Worm (Caenorhabditis elegans) whole organism, L1 larva: ENCODE results near the gene K09F5.4.

Experiments used
- C16A3.4 ChIP-seq: fragments of 150-350 bp; optimal IDR thresholded peaks from 2 replicates; lab custom pipeline; 2014; ENCODE audit warnings: missing biosample characterization, missing genetic modification characterization
- C34B4.2 ChIP-seq: sonication (generic microtip); optimal IDR thresholded peaks from 2 replicates; lab custom pipeline; 2017; ENCODE audit warnings: mild to moderate bottlenecking, missing genetic modification characterization, missing compliant biosample characterization
- aha-1 ChIP-seq: fragments of 150-350 bp; optimal IDR thresholded peaks from 2 replicates; lab custom pipeline; 2014; ENCODE audit warnings: missing biosample characterization, missing genetic modification characterization
- aly-2 ChIP-seq: fragments of 150-350 bp; optimal IDR thresholded peaks from 2 replicates; lab custom pipeline; 2014; ENCODE audit warnings: missing biosample characterization, missing genetic modification characterization
- blmp-1 ChIP-seq: fragments of 150-350 bp; optimal IDR thresholded peaks from 2 replicates; lab custom pipeline; 2014; ENCODE audit warnings: missing biosample characterization, missing genetic modification characterization
- ceh-63 ChIP-seq: fragments of 200-800 bp; sonication (Bioruptor generic); optimal IDR thresholded peaks from 2 replicates; lab custom pipeline; 2018; ENCODE audit warnings: mild to moderate bottlenecking, missing genetic modification characterization, missing compliant biosample characterization
- dpl-1 ChIP-seq, 3 experiments: fragments of 150-350 bp in 2 of 3; sonication (generic microtip) in 1 of 3; optimal IDR thresholded peaks; 2 replicates each; lab custom pipeline; 2014 to 2017; ENCODE audit warnings: missing biosample characterization in 3 of 3, missing genetic modification characterization in 3 of 3, missing genetic modification reagents in 3 of 3
- dsc-1 ChIP-seq: sonication (generic microtip); optimal IDR thresholded peaks from 2 replicates; lab custom pipeline; 2016; ENCODE audit warnings: mild to moderate bottlenecking, missing genetic modification characterization, missing compliant biosample characterization
- efl-1 ChIP-seq, 4 experiments: fragments of 150-350 bp; optimal IDR thresholded peaks in 3 of 4; peaks in 1 of 4; 1 replicate in 1 of 4; 2 replicates in 3 of 4; lab custom pipeline; 2014; ENCODE audit warnings: missing biosample characterization in 2 of 4, missing genetic modification characterization in 2 of 4, missing genetic modification reagents in 2 of 4
- egl-13 ChIP-seq: sonication (generic microtip); optimal IDR thresholded peaks from 2 replicates; lab custom pipeline; 2016; ENCODE audit warnings: missing genotype, missing genetic modification reagents, missing genetic modification characterization, missing compliant biosample characterization
- elt-2 ChIP-seq: sonication (generic microtip); optimal IDR thresholded peaks from 2 replicates; lab custom pipeline; 2016; ENCODE audit warnings: missing genetic modification characterization, mild to moderate bottlenecking, inconsistent platforms, missing compliant biosample characterization, missing genetic modification reagents
- elt-3 ChIP-seq, 6 experiments: fragments of 150-350 bp in 1 of 6; sonication (generic microtip); optimal IDR thresholded peaks; 2 replicates each; lab custom pipeline; 2017 to 2018; ENCODE audit warnings: missing biosample characterization in 6 of 6, missing genetic modification characterization in 6 of 6, inconsistent platforms in 1 of 6
- fkh-10 ChIP-seq: sonication (generic microtip); optimal IDR thresholded peaks from 2 replicates; lab custom pipeline; 2017; ENCODE audit warnings: missing biosample characterization, missing genetic modification reagents, missing genetic modification characterization
- fkh-8 ChIP-seq: sonication (generic microtip); optimal IDR thresholded peaks from 2 replicates; lab custom pipeline; 2016; ENCODE audit warnings: mild to moderate bottlenecking, missing genetic modification characterization, missing compliant biosample characterization
- hlh-4 ChIP-seq: sonication (generic microtip); optimal IDR thresholded peaks from 2 replicates; lab custom pipeline; 2016; ENCODE audit warnings: mild to moderate bottlenecking, missing genetic modification characterization, missing compliant biosample characterization
- jun-1 ChIP-seq: fragments of 150-350 bp; optimal IDR thresholded peaks from 2 replicates; lab custom pipeline; 2014; ENCODE audit warnings: missing biosample characterization, missing genetic modification reagents, missing genetic modification characterization
- lin-14 ChIP-seq: fragments of 200-800 bp; sonication (Bioruptor generic); optimal IDR thresholded peaks from 2 replicates; lab custom pipeline; 2018; ENCODE audit warnings: mild to moderate bottlenecking, missing genetic modification characterization, moderate library complexity, missing compliant biosample characterization
- lin-15B ChIP-seq: fragments of 150-350 bp; sonication (generic microtip); optimal IDR thresholded peaks from 3 replicates; lab custom pipeline; 2014; ENCODE audit warnings: missing biosample characterization, missing genetic modification characterization
- lin-35 ChIP-seq, 2 experiments: fragments of 150-350 bp; optimal IDR thresholded peaks; 2 replicates each; lab custom pipeline; 2014; ENCODE audit warnings: missing biosample characterization in 2 of 2, missing genetic modification characterization in 2 of 2, missing genetic modification reagents in 2 of 2
- lin-39 ChIP-seq: fragments of 150-350 bp; optimal IDR thresholded peaks from 2 replicates; lab custom pipeline; 2014; ENCODE audit warnings: missing biosample characterization, missing genetic modification reagents, missing genetic modification characterization
- lir-3 ChIP-seq: sonication (generic microtip); optimal IDR thresholded peaks from 2 replicates; lab custom pipeline; 2016; ENCODE audit warnings: mild to moderate bottlenecking, missing genetic modification characterization, moderate library complexity, missing compliant biosample characterization; ENCODE audit not compliant: poor library complexity
- mdl-1 ChIP-seq, 2 experiments: fragments of 150-350 bp; optimal IDR thresholded peaks; 2 replicates each; lab custom pipeline; 2014 to 2017; ENCODE audit warnings: missing biosample characterization in 2 of 2, missing genetic modification characterization in 2 of 2, inconsistent platforms in 1 of 2
- nhr-19 ChIP-seq: fragments of 200-800 bp; sonication (Bioruptor generic); conservative IDR thresholded peaks from 2 replicates; pipeline ENCODE4 v1.3.6; 2022; ENCODE audit warnings: missing genetic modification characterization, missing compliant biosample characterization
- nhr-20 ChIP-seq: sonication (generic microtip); optimal IDR thresholded peaks from 2 replicates; lab custom pipeline; 2016; ENCODE audit warnings: mild to moderate bottlenecking, missing genetic modification characterization, missing compliant biosample characterization
- nhr-237 ChIP-seq: fragments of 150-350 bp; optimal IDR thresholded peaks from 2 replicates; lab custom pipeline; 2014; ENCODE audit warnings: missing biosample characterization, missing genetic modification characterization
- nhr-47 ChIP-seq: sonication (generic microtip); optimal IDR thresholded peaks from 2 replicates; lab custom pipeline; 2016; ENCODE audit warnings: mild to moderate bottlenecking, missing genetic modification characterization, moderate library complexity, missing compliant biosample characterization
- nhr-71 ChIP-seq: sonication (generic microtip); optimal IDR thresholded peaks from 2 replicates; lab custom pipeline; 2016; ENCODE audit warnings: mild to moderate bottlenecking, missing genetic modification characterization, moderate library complexity, missing compliant biosample characterization
- nhr-76 ChIP-seq: sonication (generic microtip); optimal IDR thresholded peaks from 2 replicates; lab custom pipeline; 2017; ENCODE audit warnings: missing biosample characterization, missing genetic modification characterization
- nhr-85 ChIP-seq: sonication (generic microtip); peaks from one replicate; lab custom pipeline; 2016; ENCODE audit warnings: missing genetic modification characterization, inconsistent platforms, missing compliant biosample characterization
- nhr-90 ChIP-seq: sonication (generic microtip); optimal IDR thresholded peaks from 2 replicates; lab custom pipeline; 2016; ENCODE audit warnings: mild to moderate bottlenecking, missing genetic modification characterization, missing compliant biosample characterization; ENCODE audit not compliant: poor library complexity
- pqm-1 ChIP-seq: sonication (generic microtip); optimal IDR thresholded peaks from 3 replicates; lab custom pipeline; 2017; ENCODE audit warnings: missing biosample characterization, missing genetic modification characterization
- rnt-1 ChIP-seq: sonication (generic microtip); optimal IDR thresholded peaks from 2 replicates; lab custom pipeline; 2016; ENCODE audit warnings: mild to moderate bottlenecking, missing genetic modification characterization, moderate library complexity, missing compliant biosample characterization
- skn-1 ChIP-seq: fragments of 150-350 bp; optimal IDR thresholded peaks from 2 replicates; lab custom pipeline; 2014; ENCODE audit warnings: missing biosample characterization, missing genetic modification characterization
- snpc-4 ChIP-seq: fragments of 150-350 bp; optimal IDR thresholded peaks from 2 replicates; lab custom pipeline; 2014; ENCODE audit warnings: missing biosample characterization, missing genetic modification characterization
- snu-23 ChIP-seq: sonication (generic microtip); optimal IDR thresholded peaks from 2 replicates; lab custom pipeline; 2016; ENCODE audit warnings: missing genetic modification characterization, missing compliant biosample characterization
- swsn-7 ChIP-seq: sonication (generic microtip); optimal IDR thresholded peaks from 2 replicates; lab custom pipeline; 2016; ENCODE audit warnings: missing genetic modification characterization, missing compliant biosample characterization
- tbx-2 ChIP-seq: sonication (generic microtip); optimal IDR thresholded peaks from 2 replicates; lab custom pipeline; 2016; ENCODE audit warnings: missing genetic modification characterization, missing compliant biosample characterization
- unc-130 ChIP-seq: fragments of 150-350 bp; optimal IDR thresholded peaks from 2 replicates; lab custom pipeline; 2017; ENCODE audit warnings: missing biosample characterization, missing genetic modification characterization, inconsistent platforms
- unc-30 ChIP-seq: sonication (generic microtip); optimal IDR thresholded peaks from 2 replicates; lab custom pipeline; 2017; ENCODE audit warnings: missing biosample characterization, missing genetic modification characterization
- unc-62 ChIP-seq: fragments of 150-350 bp; optimal IDR thresholded peaks from 2 replicates; lab custom pipeline; 2014; ENCODE audit warnings: missing biosample characterization, missing genetic modification reagents, missing genetic modification characterization
- xbp-1 ChIP-seq: sonication (generic microtip); optimal IDR thresholded peaks from 2 replicates; lab custom pipeline; 2016; ENCODE audit warnings: missing genetic modification characterization, missing compliant biosample characterization
- zip-4 ChIP-seq: fragments of 200-800 bp; sonication (Bioruptor generic); optimal IDR thresholded peaks from 2 replicates; lab custom pipeline; 2018; ENCODE audit warnings: mild to moderate bottlenecking, missing genetic modification characterization, moderate library complexity, missing compliant biosample characterization

K09F5.4 gene

ce11 chrX:7681965-7682946, 28.3 kb downstream of the K09F5.4 start, which contains the start of gene unc-18 (continued):
- TF ChIP-seq egl-13 (tag; lab: Kevin White, UChicago) (peak; percentile 58), skn-1 (tag; lab: Kevin White, UChicago) (peak; percentile 24), nhr-85 (tag; lab: Kevin White, UChicago) (no peak), swsn-7 (peak; percentile 20), lin-15B (no peak), jun-1 (tag; lab: Kevin White, UChicago) (no peak), lin-39 (tag; lab: Kevin White, UChicago) (no peak), lir-3 (no peak), dpl-1 (GFP tag; optimal IDR thresholded peaks at IDR 0.05; lab: Kevin White, UChicago) (no peak), nhr-47 (no peak), nhr-237 (tag; lab: Kevin White, UChicago) (no peak), dsc-1 (tag; lab: Kevin White, UChicago) (no peak), snpc-4 (no peak), nhr-76 (no peak), ceh-63 (GFP tag; lab: Kevin White, UChicago) (no peak), hlh-4 (tag; lab: Kevin White, UChicago) (no peak), pqm-1 (no peak), C34B4.2 (tag; lab: Kevin White, UChicago) (no peak), elt-3 (tag; optimal IDR thresholded peaks at IDR 0.05; lab: Kevin White, UChicago) (peak in 2 of 6 experiments; percentile 5 to 29), elt-2 (no peak), unc-62 (no peak), C16A3.4 (tag; lab: Kevin White, UChicago) (no peak), xbp-1 (tag; lab: Kevin White, UChicago) (peak; percentile 24), unc-130 (tag; lab: Kevin White, UChicago) (no peak)
- TF ChIP-seq, all 84 proteins: peak for 16

DNA sequence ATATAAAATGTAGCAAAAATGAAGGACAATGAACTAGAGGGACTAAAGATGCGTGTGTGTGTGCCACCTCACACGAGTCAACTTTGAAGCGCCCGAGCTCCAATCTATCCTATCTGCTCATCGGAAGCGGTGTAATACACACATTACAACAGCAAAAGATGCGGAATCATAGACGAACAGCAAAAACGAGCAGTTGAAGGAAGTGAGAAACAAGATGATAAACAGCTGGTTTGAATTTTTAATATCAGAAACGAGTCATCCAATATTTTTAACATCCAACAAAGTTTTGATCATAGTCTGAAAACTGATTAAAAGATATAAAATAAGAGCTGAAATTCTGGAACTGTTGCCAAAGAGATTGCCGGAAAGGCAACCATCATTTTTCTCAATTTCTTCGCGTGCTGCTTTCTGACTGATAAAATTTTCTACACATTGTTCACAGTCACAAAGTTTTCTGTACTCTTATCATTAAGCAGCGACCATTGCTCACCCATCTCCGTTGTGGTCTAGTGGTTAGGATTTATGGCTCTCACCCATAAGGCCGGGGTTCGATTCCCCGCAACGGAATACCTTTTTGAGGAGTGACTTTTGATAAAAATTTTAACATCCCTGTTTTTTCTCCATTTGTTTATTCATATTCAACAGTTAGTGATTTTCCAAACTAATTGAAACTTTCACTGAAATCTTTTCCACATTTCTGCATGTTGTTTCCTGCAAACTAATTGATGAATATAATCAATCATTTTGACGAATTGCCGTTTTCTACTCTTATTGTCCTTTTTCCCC, 29.8 kb downstream of the K09F5.4 start, which contains the start of gene stn-2:
Gene stn-2 (minus strand): TSS at position 75 of the 786 bp plus-strand sequence.
- TF ChIP-seq unc-30 (tag; lab: Kevin White, UChicago) (no peak), nhr-19 (peak; percentile 25; the same call in 1 of the 2 replicates), rnt-1 (tag; lab: Kevin White, UChicago) (peak; percentile 17), dsc-1 (tag; lab: Kevin White, UChicago) (peak; percentile 53), efl-1 (optimal IDR thresholded peaks at IDR 0.05; lab: Kevin White, UChicago) (no peak), efl-1 (GFP tag; optimal IDR thresholded peaks at IDR 0.05 in 1 of 2; lab: Kevin White, UChicago) (peak in 1 of 2 experiments; percentile 8), nhr-71 (tag; lab: Kevin White, UChicago) (peak; percentile 26), fkh-8 (no peak), mdl-1 (tag; optimal IDR thresholded peaks at IDR 0.05; lab: Kevin White, UChicago) (peak in 1 of 2 experiments; percentile 9), nhr-20 (tag; lab: Kevin White, UChicago) (peak; percentile 34), tbx-2 (tag; lab: Kevin White, UChicago) (no peak), nhr-90 (peak; percentile 51), zip-4 (GFP tag; lab: Kevin White, UChicago) (peak; percentile 1), aha-1 (tag; lab: Kevin White, UChicago) (no peak), egl-13 (tag; lab: Kevin White, UChicago) (no peak), snu-23 (peak; percentile 23), lin-14 (GFP tag; lab: Kevin White, UChicago) (peak; percentile 34), blmp-1 (tag; lab: Kevin White, UChicago) (peak; percentile 17), lin-35 (GFP tag; optimal IDR thresholded peaks at IDR 0.05; lab: Kevin White, UChicago) (peak in 1 of 2 experiments; percentile 36), nhr-237 (tag; lab: Kevin White, UChicago) (no peak), aly-2 (no peak), fkh-10 (GFP tag; lab: Kevin White, UChicago) (no peak), dpl-1 (GFP tag; optimal IDR thresholded peaks at IDR 0.05; lab: Kevin White, UChicago) (no peak)
